Fruit fly (Drosophila melanogaster) S2 (cell line): ENCODE results near the gene CG46462.

Experiments used
- CG8478 ChIP-seq: fragments of >200 bp; optimal IDR thresholded peaks from 2 replicates; lab custom pipeline; 2018
- CTCF ChIP-seq, 2 experiments: fragments of >200 bp; optimal IDR thresholded peaks; 2 replicates each; lab custom pipeline; 2018

- no peak for TF ChIP-seq CTCF (optimal IDR thresholded peaks at IDR 0.05; lab: Kevin White, UChicago)
- no peak for TF ChIP-seq CG8478 (lab: Kevin White, UChicago)
Observed at dm6 chr3L:19939024-19939423, 7.5 kb downstream of the CG46462 start, which contains the start of gene Ac76E.
